Worm (Caenorhabditis elegans): ENCODE measurements around the gene tbc-2.

ce11 chrII:5801075-5801474, 26.2 kb downstream of the tbc-2 start, which contains the start of the genes K05F1.9 and K05F1.1:
- TF ChIP-seq him-1 (tag; optimal IDR thresholded peaks at IDR 0.05) = no peak
- no peak for TF ChIP-seq dao-5 (tag; optimal IDR thresholded peaks at IDR 0.05)

Measured in whole organism, L4/young adult.